Fruit fly (Drosophila melanogaster) whole organism, wandering third instar larva: ENCODE data around the gene CG3402.

Source experiments
- Abd-B ChIP-seq: fragments of >200 bp; optimal IDR thresholded peaks from 2 replicates; lab custom pipeline; 2017; ENCODE audit warnings: missing biosample characterization, missing genetic modification characterization
- CG32264 ChIP-seq: fragments of 200-800 bp; sonication (Bioruptor generic); optimal IDR thresholded peaks from 2 replicates; lab custom pipeline; 2016; ENCODE audit warnings: missing biosample characterization, missing genetic modification characterization
- CG9705 ChIP-seq: fragments of 200-800 bp; sonication (Bioruptor generic); optimal IDR thresholded peaks from 2 replicates; lab custom pipeline; 2018; ENCODE audit warnings: missing biosample characterization, mild to moderate bottlenecking, missing genetic modification characterization
- CrebA ChIP-seq: fragments of 200-800 bp; sonication (Bioruptor generic); optimal IDR thresholded peaks from 2 replicates; lab custom pipeline; 2016; ENCODE audit warnings: missing biosample characterization, mild to moderate bottlenecking, missing genetic modification characterization, borderline replicate concordance
- Dfd ChIP-seq: fragments of >200 bp; optimal IDR thresholded peaks from 2 replicates; lab custom pipeline; 2017; ENCODE audit warnings: missing biosample characterization, missing genetic modification characterization
- Dif ChIP-seq: fragments of 200-275, 200-300 bp; sonication (Bioruptor generic); optimal IDR thresholded peaks from 2 replicates; lab custom pipeline; 2018; ENCODE audit warnings: missing biosample characterization, missing genetic modification characterization; ENCODE audit not compliant: partially characterized antibody
- HLH106 ChIP-seq: fragments of 200-800 bp; optimal IDR thresholded peaks from 3 replicates; lab custom pipeline; 2019; ENCODE audit warnings: missing biosample characterization, mild to moderate bottlenecking, missing genetic modification characterization, moderate library complexity
- Hnf4 ChIP-seq: fragments of 200-800 bp; sonication (Bioruptor generic); optimal IDR thresholded peaks from 2 replicates; lab custom pipeline; 2016; ENCODE audit warnings: missing biosample characterization, mild to moderate bottlenecking, missing genetic modification characterization
- Hr78 ChIP-seq: fragments of >200 bp; optimal IDR thresholded peaks from 2 replicates; lab custom pipeline; 2017; ENCODE audit warnings: missing biosample characterization, missing genetic modification characterization
- Jra ChIP-seq: sonication (Bioruptor generic); optimal IDR thresholded peaks from 2 replicates; lab custom pipeline; 2016; ENCODE audit warnings: missing biosample characterization, missing genetic modification characterization
- Myc ChIP-seq: fragments of >200 bp; optimal IDR thresholded peaks from 2 replicates; lab custom pipeline; 2017
- N ChIP-seq: fragments of >200 bp; optimal IDR thresholded peaks from 2 replicates; lab custom pipeline; 2018; ENCODE audit warnings: missing biosample characterization, missing external identifiers, missing genetic modification characterization
- OdsH ChIP-seq: fragments of 200-800 bp; sonication (Bioruptor generic); optimal IDR thresholded peaks from 2 replicates; lab custom pipeline; 2016; ENCODE audit warnings: missing biosample characterization, mild to moderate bottlenecking, missing genetic modification characterization
- Rel ChIP-seq, 2 experiments: fragments of 200-800 bp; sonication (Bioruptor generic) in 1 of 2; optimal IDR thresholded peaks; 2 replicates in 1 of 2; 3 replicates in 1 of 2; lab custom pipeline; 2016 to 2019; ENCODE audit warnings: mild to moderate bottlenecking in 2 of 2, missing biosample characterization in 2 of 2, missing genetic modification characterization in 2 of 2, moderate library complexity in 1 of 2
- Sp1 ChIP-seq: fragments of 200-800 bp; sonication (Bioruptor generic); optimal IDR thresholded peaks from 3 replicates; lab custom pipeline; 2019; ENCODE audit warnings: missing biosample characterization, mild to moderate bottlenecking, missing genetic modification characterization, moderate library complexity
- Vsx2 ChIP-seq: fragments of 200-300, 225-300 bp; sonication (Bioruptor generic); optimal IDR thresholded peaks from 2 replicates; lab custom pipeline; 2018; ENCODE audit warnings: missing biosample characterization, missing genetic modification characterization; ENCODE audit not compliant: partially characterized antibody
- br ChIP-seq: fragments of 200-800 bp; sonication (Bioruptor generic); optimal IDR thresholded peaks from 2 replicates; lab custom pipeline; 2016; ENCODE audit warnings: missing biosample characterization, missing genetic modification characterization
- dl ChIP-seq, 2 experiments: fragments of 175-275, 200-275 bp in 1 of 2; fragments of 200-275 bp in 1 of 2; sonication (Bioruptor generic); optimal IDR thresholded peaks; lab custom pipeline; 2018; ENCODE audit warnings: mild to moderate bottlenecking in 2 of 2, missing biosample characterization in 2 of 2, missing genetic modification characterization in 2 of 2, moderate library complexity in 2 of 2; ENCODE audit not compliant: partially characterized antibody in 2 of 2, insufficient read depth in 1 of 2
- dmrt93B ChIP-seq: fragments of 200-800 bp; sonication (Bioruptor generic); optimal IDR thresholded peaks from 2 replicates; lab custom pipeline; 2018; ENCODE audit warnings: missing biosample characterization, mild to moderate bottlenecking, missing genetic modification characterization
- dsf ChIP-seq: sonication (Bioruptor generic); optimal IDR thresholded peaks from 2 replicates; lab custom pipeline; 2016; ENCODE audit warnings: missing biosample characterization, missing genetic modification characterization, borderline replicate concordance
- ey ChIP-seq: fragments of 200-800 bp; sonication (Bioruptor generic); optimal IDR thresholded peaks from 2 replicates; lab custom pipeline; 2016; ENCODE audit warnings: missing biosample characterization, missing genetic modification characterization
- foxo ChIP-seq, 2 experiments: fragments of 200-800 bp; sonication (Bioruptor generic); optimal IDR thresholded peaks; 2 replicates in 1 of 2; 3 replicates in 1 of 2; lab custom pipeline; 2016 to 2017; ENCODE audit warnings: missing biosample characterization in 2 of 2, missing genetic modification characterization in 2 of 2
- fru ChIP-seq: fragments of 200-800 bp; sonication (Bioruptor generic); optimal IDR thresholded peaks from 3 replicates; lab custom pipeline; 2016; ENCODE audit warnings: missing biosample characterization, mild to moderate bottlenecking, missing genetic modification characterization
- h ChIP-seq: fragments of 200-800 bp; sonication (Bioruptor generic); optimal IDR thresholded peaks from 3 replicates; lab custom pipeline; 2016; ENCODE audit warnings: missing biosample characterization, mild to moderate bottlenecking, missing genetic modification characterization
- lola ChIP-seq: fragments of >200 bp; optimal IDR thresholded peaks from 2 replicates; lab custom pipeline; 2017; ENCODE audit warnings: missing biosample characterization, missing genetic modification characterization
- psq ChIP-seq: fragments of 200-800 bp; sonication (Bioruptor generic); optimal IDR thresholded peaks from 3 replicates; lab custom pipeline; 2017; ENCODE audit warnings: missing biosample characterization, mild to moderate bottlenecking, missing genetic modification characterization, moderate library complexity
- rgr ChIP-seq: fragments of 200-800 bp; sonication (Bioruptor generic); optimal IDR thresholded peaks from 3 replicates; lab custom pipeline; 2016; ENCODE audit warnings: missing biosample characterization, mild to moderate bottlenecking, missing genetic modification characterization
- sage ChIP-seq: fragments of 200-800 bp; sonication (Bioruptor generic); optimal IDR thresholded peaks from 2 replicates; lab custom pipeline; 2016; ENCODE audit warnings: missing biosample characterization, mild to moderate bottlenecking, missing genetic modification characterization
- sv ChIP-seq: fragments of 200-800 bp; sonication (Bioruptor generic); optimal IDR thresholded peaks from 3 replicates; lab custom pipeline; 2016; ENCODE audit warnings: missing biosample characterization, missing genetic modification characterization
- usp ChIP-seq: fragments of >200 bp; optimal IDR thresholded peaks from 2 replicates; lab custom pipeline; 2017; ENCODE audit warnings: missing biosample characterization, missing genetic modification characterization
- woc ChIP-seq: sonication (Bioruptor generic); optimal IDR thresholded peaks from 2 replicates; lab custom pipeline; 2016; ENCODE audit warnings: missing biosample characterization, mild to moderate bottlenecking, missing genetic modification characterization

Gene CG3402

DNA sequence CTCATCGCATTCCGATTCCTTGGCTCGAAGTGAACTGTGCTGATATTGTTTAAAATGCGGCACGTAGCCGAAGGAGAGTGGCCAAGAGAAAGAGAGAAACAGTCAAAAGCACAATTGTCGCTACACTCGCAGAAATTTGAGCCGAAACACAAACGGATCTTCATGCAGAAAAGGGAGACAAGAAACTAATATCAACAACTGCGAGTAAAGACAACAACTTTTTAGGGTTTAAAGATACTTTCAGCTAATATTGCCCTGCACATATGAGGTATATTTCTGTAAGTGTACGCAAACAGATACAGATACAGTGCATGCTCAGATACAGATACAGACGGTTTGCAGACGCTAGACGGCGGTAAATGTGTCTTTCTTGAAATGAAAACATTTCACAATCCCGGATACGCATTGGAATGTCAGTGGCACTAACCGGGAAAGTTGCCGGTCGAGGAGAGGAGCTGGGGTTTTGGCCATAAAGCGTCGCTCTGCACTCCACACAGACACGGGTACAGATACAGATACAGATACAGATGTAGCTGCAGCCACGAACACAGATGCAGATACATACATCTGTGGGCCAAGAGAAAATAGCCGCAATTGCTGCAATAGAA is 8.5 kb downstream of the CG3402 start:
- TF ChIP-seq rgr (GFP tag; lab: Kevin White, UChicago) (peak; percentile 87), Sp1 (peak; percentile 68), foxo (GFP tag; optimal IDR thresholded peaks at IDR 0.05; lab: Kevin White, UChicago) (peak in 1 of 2 experiments; percentile 88), ey (GFP tag; lab: Kevin White, UChicago) (peak; percentile 85), CG32264 (GFP tag; lab: Kevin White, UChicago) (peak; percentile 62), br (GFP tag; lab: Kevin White, UChicago) (peak; percentile 85), HLH106 (peak; percentile 70), woc (GFP tag; lab: Kevin White, UChicago) (peak; percentile 75), h (peak; percentile 90), dmrt93B (GFP tag; lab: Kevin White, UChicago) (peak; percentile 70), N (GFP tag; lab: Kevin White, UChicago) (no peak), fru (GFP tag; lab: Kevin White, UChicago) (peak; percentile 88), psq (GFP tag; lab: Kevin White, UChicago) (peak; percentile 87), Dfd (no peak), Jra (peak; percentile 64), OdsH (GFP tag; lab: Kevin White, UChicago) (peak; percentile 82), dsf (GFP tag; lab: Kevin White, UChicago) (no peak), Abd-B (GFP tag; lab: Kevin White, UChicago) (no peak), Rel (GFP tag; optimal IDR thresholded peaks at IDR 0.05; lab: Kevin White, UChicago) (no peak), Rel (tag; optimal IDR thresholded peaks at IDR 0.05; lab: Kevin White, UChicago) (no peak), CrebA (GFP tag; lab: Kevin White, UChicago) (no peak), sage (peak; percentile 49), Hr78 (GFP tag; lab: Kevin White, UChicago) (no peak), dl (GFP tag; optimal IDR thresholded peaks at IDR 0.05; lab: Kevin White, UChicago; ENCODE audit: insufficient read depth in 1 of 2, partially characterized antibody in 2 of 2) (no peak), Vsx2 (no peak), sv (GFP tag; lab: Kevin White, UChicago) (peak; percentile 67), Dif (GFP tag; lab: Kevin White, UChicago) (no peak), CG9705 (no peak), Hnf4 (peak; percentile 89)

DNA sequence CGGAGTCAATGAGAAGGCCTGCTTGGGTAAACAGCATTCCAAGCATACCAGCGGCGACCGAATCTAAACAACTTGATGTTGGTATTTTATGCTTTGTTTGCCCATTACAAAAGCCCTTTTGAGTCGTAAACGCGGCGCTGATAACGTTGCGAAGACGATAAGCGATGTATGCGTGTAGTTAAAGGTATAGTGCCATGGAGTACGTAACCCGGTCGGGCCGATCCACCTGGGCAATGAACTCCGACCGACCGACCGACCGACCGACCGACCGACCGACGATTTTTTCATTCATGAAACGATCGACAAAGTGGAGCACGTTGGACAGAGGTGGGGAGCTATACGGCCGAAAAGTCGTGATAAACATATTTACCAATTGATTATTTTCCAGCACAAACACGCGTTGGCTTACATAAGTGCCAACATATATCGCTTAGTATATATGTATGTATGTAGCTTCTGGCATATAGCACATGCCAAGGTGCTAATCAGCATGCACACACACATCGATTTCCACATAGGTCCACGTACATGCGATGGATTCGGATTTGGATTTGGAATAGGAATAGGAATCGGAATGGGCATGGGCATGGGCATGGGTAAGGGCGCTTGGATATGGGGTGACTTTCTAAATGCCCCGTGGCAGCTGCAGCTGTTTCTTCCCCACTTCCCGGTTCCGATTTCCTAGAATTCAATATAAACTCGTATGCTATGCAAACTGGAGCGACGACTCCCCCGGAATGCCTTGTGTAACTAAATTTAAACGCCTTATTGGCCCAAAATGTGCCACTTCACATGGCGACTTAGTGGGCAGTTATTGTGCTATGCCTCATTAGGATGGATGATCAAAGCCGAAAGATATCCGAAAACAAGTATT is 9.6 kb downstream of the CG3402 start:
- TF ChIP-seq Hnf4, result no peak
- TF ChIP-seq lola (GFP tag; lab: Kevin White, UChicago), result no peak
- no peak for TF ChIP-seq usp (GFP tag; lab: Kevin White, UChicago)
- no peak for TF ChIP-seq Abd-B (GFP tag; lab: Kevin White, UChicago)
- no peak for TF ChIP-seq Dif (GFP tag; lab: Kevin White, UChicago)
- no peak for TF ChIP-seq woc (GFP tag; lab: Kevin White, UChicago)
- no peak for TF ChIP-seq foxo (GFP tag; optimal IDR thresholded peaks at IDR 0.05; lab: Kevin White, UChicago)
- TF ChIP-seq Rel (GFP tag; optimal IDR thresholded peaks at IDR 0.05; lab: Kevin White, UChicago), result no peak
- TF ChIP-seq Rel (tag; optimal IDR thresholded peaks at IDR 0.05; lab: Kevin White, UChicago), result no peak
- no peak for TF ChIP-seq Dfd
- TF ChIP-seq h, result no peak
- TF ChIP-seq OdsH (GFP tag; lab: Kevin White, UChicago), result no peak
- TF ChIP-seq Sp1, result no peak
- no peak for TF ChIP-seq Myc (lab: Kevin White, UChicago)
- no peak for TF ChIP-seq rgr (GFP tag; lab: Kevin White, UChicago)

DNA sequence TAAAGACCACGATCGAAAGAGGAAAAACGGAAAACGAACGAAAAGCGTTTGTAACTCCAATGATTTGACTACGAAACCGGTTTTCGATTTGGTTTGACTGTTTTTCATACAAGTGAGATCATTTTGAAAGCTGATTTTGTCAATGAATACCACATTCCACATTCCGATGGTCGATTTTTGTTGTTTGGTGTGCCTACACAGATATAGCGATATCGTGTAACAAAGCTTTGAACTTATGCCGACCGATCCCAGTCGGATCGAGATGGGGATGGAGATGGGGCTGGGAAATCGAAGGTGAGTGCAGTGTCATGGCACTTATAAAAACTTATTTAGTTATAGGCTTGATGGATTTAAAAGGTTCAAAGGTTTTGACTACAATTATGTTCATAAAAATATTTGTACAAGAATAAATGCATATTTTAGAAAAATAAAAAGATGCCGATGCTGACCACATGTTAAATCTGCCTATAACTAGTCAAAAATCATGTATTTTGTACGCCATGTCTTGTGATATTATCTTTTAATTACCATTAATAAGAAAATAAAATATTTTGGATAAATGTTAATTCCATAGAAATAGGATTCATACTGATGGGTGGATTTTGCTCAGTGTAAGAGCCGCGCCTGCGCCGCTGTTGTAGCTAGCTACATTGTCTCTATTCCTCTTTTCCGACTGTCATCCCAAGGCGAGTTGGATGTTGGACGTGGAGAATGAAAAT is 10.4 kb downstream of the CG3402 start:
- TF ChIP-seq CrebA (GFP tag; lab: Kevin White, UChicago) (no peak), sv (GFP tag; lab: Kevin White, UChicago) (peak; percentile 18)
